Worm (Caenorhabditis elegans) whole organism, L2 larva: ENCODE results near the gene B0281.3.

Experiments used
- mdl-1 ChIP-seq, 2 experiments: fragments of 150-350 bp in 1 of 2; sonication (generic microtip) in 1 of 2; optimal IDR thresholded peaks; 2 replicates each; lab custom pipeline; 2017; ENCODE audit warnings: missing biosample characterization in 2 of 2, missing genetic modification characterization in 2 of 2
- nhr-23 ChIP-seq: fragments of 150-350 bp; optimal IDR thresholded peaks from 2 replicates; lab custom pipeline; 2014; ENCODE audit warnings: missing biosample characterization, missing genetic modification reagents, missing genetic modification characterization
- skn-1 ChIP-seq: sonication (generic microtip); optimal IDR thresholded peaks from 2 replicates; lab custom pipeline; 2017; ENCODE audit warnings: missing biosample characterization, missing genetic modification characterization
- unc-62 ChIP-seq: fragments of 150-350 bp; optimal IDR thresholded peaks from 2 replicates; lab custom pipeline; 2014; ENCODE audit warnings: missing biosample characterization, missing genetic modification reagents, missing genetic modification characterization

ce11 chrII:2312747-2313146, 5.9 kb downstream of the B0281.3 start, which contains the start of the genes trim-21 and B0281.1:
- TF ChIP-seq skn-1 (no peak), unc-62 (GFP tag; lab: Kevin White, UChicago) (no peak), nhr-23 (tag; lab: Kevin White, UChicago) (no peak), mdl-1 (tag; optimal IDR thresholded peaks at IDR 0.05; lab: Kevin White, UChicago) (no peak)
